Fruit fly (Drosophila melanogaster) whole organism, embryonic: Measurements from ENCODE around the gene Tasp1.
A peak's percentile ranks its signal among the peaks of the same experiment; 100 is the strongest.

Experiments
- Ada2b ChIP-seq: fragments of 200-800 bp; sonication (Bioruptor generic); IDR thresholded peaks from 2 replicates; pipeline ENCODE4 v1.3.6; 2022; ENCODE audit warnings: missing biosample characterization, missing genetic modification characterization
- Asciz ChIP-seq: fragments of 200-800 bp; sonication (Bioruptor generic); optimal IDR thresholded peaks from 2 replicates; lab custom pipeline; 2017; ENCODE audit warnings: missing biosample characterization, mild to moderate bottlenecking, missing genetic modification characterization, missing genetic modification reagents
- CG10209 ChIP-seq: fragments of 200-800 bp; sonication (Bioruptor generic); optimal IDR thresholded peaks from 3 replicates; lab custom pipeline; 2017; ENCODE audit warnings: missing biosample characterization, mild to moderate bottlenecking, missing genetic modification characterization, missing genetic modification reagents
- CG1024 ChIP-seq: fragments of 200-800 bp; sonication (Bioruptor generic); IDR thresholded peaks from 2 replicates; pipeline ENCODE4 v1.3.6; 2022; ENCODE audit warnings: missing biosample characterization, missing genetic modification characterization
- CG10654 ChIP-seq: fragments of 200-800 bp; sonication (Bioruptor generic); optimal IDR thresholded peaks from 2 replicates; lab custom pipeline; 2016; ENCODE audit warnings: missing biosample characterization, missing genetic modification characterization
- CG12104 ChIP-seq: fragments of 200-800 bp; sonication (Bioruptor generic); optimal IDR thresholded peaks from 3 replicates; lab custom pipeline; 2016; ENCODE audit warnings: missing biosample characterization, missing genetic modification characterization
- CG12236 ChIP-seq: fragments of 200-800 bp; sonication (Bioruptor generic); optimal IDR thresholded peaks from 2 replicates; lab custom pipeline; 2016; ENCODE audit warnings: missing biosample characterization, missing genetic modification characterization
- CG15514 ChIP-seq: fragments of 200-800 bp; sonication (Bioruptor generic); optimal IDR thresholded peaks from 3 replicates; lab custom pipeline; 2017; ENCODE audit warnings: missing biosample characterization, missing genetic modification characterization, mild to moderate bottlenecking, moderate library complexity, missing genetic modification reagents
- CG17829 ChIP-seq: fragments of 200-800 bp; optimal IDR thresholded peaks from 2 replicates; lab custom pipeline; 2019; ENCODE audit warnings: missing biosample characterization, mild to moderate bottlenecking, missing genetic modification characterization, moderate library complexity
- CG1792 ChIP-seq: fragments of 200-800 bp; sonication (Bioruptor generic); optimal IDR thresholded peaks from 2 replicates; lab custom pipeline; 2016; ENCODE audit warnings: missing biosample characterization, missing genetic modification characterization
- CG2889 ChIP-seq: fragments of 200-800 bp; sonication (Bioruptor generic); IDR thresholded peaks from 3 replicates; pipeline ENCODE4 v1.3.6; 2022; ENCODE audit warnings: missing biosample characterization, missing genetic modification characterization
- CG31441 ChIP-seq: fragments of 200-800 bp; sonication (Bioruptor generic); IDR thresholded peaks from 2 replicates; pipeline ENCODE4 v1.3.6; 2022; ENCODE audit warnings: missing biosample characterization, missing genetic modification characterization
- CG3995 ChIP-seq: fragments of 200-800 bp; sonication (Bioruptor generic); optimal IDR thresholded peaks from 3 replicates; lab custom pipeline; 2016; ENCODE audit warnings: missing biosample characterization, missing genetic modification characterization
- CG4282 ChIP-seq: fragments of 200-800 bp; sonication (Bioruptor generic); optimal IDR thresholded peaks from 2 replicates; lab custom pipeline; 2016; ENCODE audit warnings: missing biosample characterization, missing genetic modification characterization
- CG4730 ChIP-seq: fragments of 200-800 bp; sonication (Bioruptor generic); IDR thresholded peaks from 2 replicates; pipeline ENCODE4 v1.3.6; 2022; ENCODE audit warnings: missing biosample characterization, missing genetic modification characterization
- CG4854 ChIP-seq: fragments of 200-800 bp; sonication (Bioruptor generic); optimal IDR thresholded peaks from 2 replicates; lab custom pipeline; 2016; ENCODE audit warnings: missing biosample characterization, missing genetic modification characterization, inconsistent platforms
- CG5953 ChIP-seq: fragments of 200-800 bp; sonication (Bioruptor generic); IDR thresholded peaks from 2 replicates; pipeline ENCODE4 v1.3.6; 2022; ENCODE audit warnings: missing biosample characterization, missing genetic modification characterization
- CG6689 ChIP-seq: fragments of 200-800 bp; sonication (Bioruptor generic); IDR thresholded peaks from 2 replicates; pipeline ENCODE4 v1.3.6; 2022; ENCODE audit warnings: missing biosample characterization, missing genetic modification characterization
- CG7745 ChIP-seq: fragments of 200-800 bp; sonication (Bioruptor generic); optimal IDR thresholded peaks from 2 replicates; lab custom pipeline; 2018; ENCODE audit warnings: missing biosample characterization, mild to moderate bottlenecking, missing genetic modification characterization, moderate library complexity
- CG9876 ChIP-seq: fragments of 200-800 bp; sonication (Bioruptor generic); optimal IDR thresholded peaks from 2 replicates; lab custom pipeline; 2016; ENCODE audit warnings: missing biosample characterization, missing genetic modification characterization
- Dbx ChIP-seq: fragments of 200-800 bp; sonication (Bioruptor generic); IDR thresholded peaks from 3 replicates; pipeline ENCODE4 v1.3.6; 2022; ENCODE audit warnings: missing biosample characterization, missing genetic modification characterization
- Dek ChIP-seq: fragments of 200-800 bp; sonication (Bioruptor generic); optimal IDR thresholded peaks from 3 replicates; lab custom pipeline; 2019; ENCODE audit warnings: missing biosample characterization, mild to moderate bottlenecking, missing genetic modification characterization, moderate library complexity
- H15 ChIP-seq: fragments of 200-800 bp; sonication (Bioruptor generic); IDR thresholded peaks from 3 replicates; pipeline ENCODE4 v1.3.6; 2022; ENCODE audit warnings: missing biosample characterization, missing genetic modification characterization
- HHEX ChIP-seq: fragments of 200-800 bp; sonication (Bioruptor generic); optimal IDR thresholded peaks from 3 replicates; lab custom pipeline; 2017; ENCODE audit warnings: missing biosample characterization, mild to moderate bottlenecking, missing genetic modification characterization, missing genetic modification reagents
- HmgD ChIP-seq: fragments of 200-800 bp; sonication (Bioruptor generic); optimal IDR thresholded peaks from 3 replicates; lab custom pipeline; 2016; ENCODE audit warnings: missing biosample characterization, missing genetic modification characterization
- Hsf ChIP-seq: fragments of 200-800 bp; sonication (Bioruptor generic); optimal IDR thresholded peaks from 3 replicates; lab custom pipeline; 2016; ENCODE audit warnings: missing biosample characterization, missing genetic modification characterization
- MTF-1 ChIP-seq: fragments of 200-800 bp; sonication (Bioruptor generic); optimal IDR thresholded peaks from 2 replicates; lab custom pipeline; 2018; ENCODE audit warnings: missing biosample characterization, mild to moderate bottlenecking, missing genetic modification characterization, borderline replicate concordance
- Pdp1 ChIP-seq, 2 experiments: fragments of 200-800 bp; sonication (Bioruptor generic); optimal IDR thresholded peaks; 3 replicates each; lab custom pipeline; 2016; ENCODE audit warnings: missing biosample characterization in 2 of 2, missing genetic modification characterization in 2 of 2, mild to moderate bottlenecking in 1 of 2, moderate library complexity in 1 of 2
- ac ChIP-seq: fragments of 200-800 bp; sonication (Bioruptor generic); optimal IDR thresholded peaks from 3 replicates; lab custom pipeline; 2017; ENCODE audit warnings: missing biosample characterization, mild to moderate bottlenecking, missing genetic modification characterization
- ara ChIP-seq: fragments of 200-800 bp; sonication (Bioruptor generic); IDR thresholded peaks from 2 replicates; pipeline ENCODE4 v1.3.6; 2022; ENCODE audit warnings: missing biosample characterization, missing genetic modification characterization
- ash1 ChIP-seq: fragments of 200-800 bp; sonication (Bioruptor generic); optimal IDR thresholded peaks from 2 replicates; lab custom pipeline; 2018; ENCODE audit warnings: missing biosample characterization, mild to moderate bottlenecking, missing genetic modification characterization
- bigmax ChIP-seq: fragments of 200-800 bp; sonication (Bioruptor generic); optimal IDR thresholded peaks from 2 replicates; lab custom pipeline; 2018; ENCODE audit warnings: missing biosample characterization, mild to moderate bottlenecking, missing genetic modification characterization
- bowl ChIP-seq: fragments of 200-800 bp; sonication (Bioruptor generic); IDR thresholded peaks from 2 replicates; pipeline ENCODE4 v1.3.6; 2022; ENCODE audit warnings: missing biosample characterization, missing genetic modification characterization
- br ChIP-seq: fragments of >200 bp; optimal IDR thresholded peaks from 2 replicates; lab custom pipeline; 2017
- dysf ChIP-seq: fragments of 200-800 bp; sonication (Bioruptor generic); IDR thresholded peaks from 3 replicates; pipeline ENCODE4 v1.3.6; 2022; ENCODE audit warnings: missing biosample characterization, missing genetic modification characterization
- ewg ChIP-seq: fragments of 200-800 bp; sonication (Bioruptor generic); optimal IDR thresholded peaks from 3 replicates; lab custom pipeline; 2017; ENCODE audit warnings: mild to moderate bottlenecking, missing biosample characterization, missing genetic modification reagents, missing genetic modification characterization
- fru ChIP-seq: fragments of >200 bp; optimal IDR thresholded peaks from 2 replicates; lab custom pipeline; 2017
- gfzf ChIP-seq: fragments of 200-800 bp; sonication (Bioruptor generic); optimal IDR thresholded peaks from 2 replicates; lab custom pipeline; 2016; ENCODE audit warnings: missing biosample characterization, mild to moderate bottlenecking, missing genetic modification characterization, moderate library complexity
- grau ChIP-seq: fragments of 200-800 bp; optimal IDR thresholded peaks from 3 replicates; lab custom pipeline; 2019; ENCODE audit warnings: missing biosample characterization, mild to moderate bottlenecking, missing genetic modification characterization, moderate library complexity
- hbn ChIP-seq: fragments of 200-800 bp; sonication (Bioruptor generic); IDR thresholded peaks from 2 replicates; pipeline ENCODE4 v1.3.6; 2022; ENCODE audit warnings: missing biosample characterization, missing genetic modification characterization; ENCODE audit not compliant: partially characterized antibody
- inv ChIP-seq: fragments of 200-800 bp; sonication (Bioruptor generic); IDR thresholded peaks from 2 replicates; pipeline ENCODE4 v1.3.6; 2022; ENCODE audit warnings: missing biosample characterization, missing genetic modification characterization; ENCODE audit not compliant: partially characterized antibody
- ken ChIP-seq: fragments of 200-800 bp; sonication (Bioruptor generic); IDR thresholded peaks from 3 replicates; pipeline ENCODE4 v1.3.6; 2022; ENCODE audit warnings: missing biosample characterization, missing genetic modification characterization
- org-1 ChIP-seq: fragments of 200-800 bp; sonication (Bioruptor generic); optimal IDR thresholded peaks from 2 replicates; lab custom pipeline; 2017; ENCODE audit warnings: missing biosample characterization, missing genetic modification characterization
- peb ChIP-seq: fragments of 200-800 bp; sonication (Bioruptor generic); IDR thresholded peaks from 2 replicates; pipeline ENCODE4 v1.3.6; 2022; ENCODE audit warnings: missing biosample characterization, missing genetic modification characterization
- sisA ChIP-seq: fragments of 200-800 bp; sonication (Bioruptor generic); IDR thresholded peaks from 2 replicates; pipeline ENCODE4 v1.3.6; 2022; ENCODE audit warnings: missing biosample characterization, missing genetic modification characterization
- sob ChIP-seq: fragments of 200-800 bp; sonication (Bioruptor generic); IDR thresholded peaks from 2 replicates; pipeline ENCODE4 v1.3.6; 2022; ENCODE audit warnings: missing biosample characterization, missing genetic modification characterization
- stc ChIP-seq: fragments of 200-800 bp; sonication (Bioruptor generic); IDR thresholded peaks from 2 replicates; pipeline ENCODE4 v1.3.6; 2022; ENCODE audit warnings: missing biosample characterization, missing genetic modification characterization
- stwl ChIP-seq: fragments of 200-800 bp; sonication (Bioruptor generic); optimal IDR thresholded peaks from 3 replicates; lab custom pipeline; 2018; ENCODE audit warnings: missing biosample characterization, mild to moderate bottlenecking, missing genetic modification characterization, moderate library complexity
- tio ChIP-seq: fragments of 200-800 bp; sonication (Bioruptor generic); optimal IDR thresholded peaks from 2 replicates; lab custom pipeline; 2017; ENCODE audit warnings: missing biosample characterization, missing genetic modification characterization, inconsistent platforms
- ttk ChIP-seq: fragments of 200-800 bp; sonication (Bioruptor generic); IDR thresholded peaks from 2 replicates; pipeline ENCODE4 v2.1.2; 2022; ENCODE audit warnings: missing biosample characterization, missing genetic modification characterization
- tup ChIP-seq: fragments of 200-800 bp; sonication (Bioruptor generic); optimal IDR thresholded peaks from 2 replicates; lab custom pipeline; 2016; ENCODE audit warnings: missing biosample characterization, mild to moderate bottlenecking, missing genetic modification characterization, moderate library complexity

Gene Tasp1

DNA sequence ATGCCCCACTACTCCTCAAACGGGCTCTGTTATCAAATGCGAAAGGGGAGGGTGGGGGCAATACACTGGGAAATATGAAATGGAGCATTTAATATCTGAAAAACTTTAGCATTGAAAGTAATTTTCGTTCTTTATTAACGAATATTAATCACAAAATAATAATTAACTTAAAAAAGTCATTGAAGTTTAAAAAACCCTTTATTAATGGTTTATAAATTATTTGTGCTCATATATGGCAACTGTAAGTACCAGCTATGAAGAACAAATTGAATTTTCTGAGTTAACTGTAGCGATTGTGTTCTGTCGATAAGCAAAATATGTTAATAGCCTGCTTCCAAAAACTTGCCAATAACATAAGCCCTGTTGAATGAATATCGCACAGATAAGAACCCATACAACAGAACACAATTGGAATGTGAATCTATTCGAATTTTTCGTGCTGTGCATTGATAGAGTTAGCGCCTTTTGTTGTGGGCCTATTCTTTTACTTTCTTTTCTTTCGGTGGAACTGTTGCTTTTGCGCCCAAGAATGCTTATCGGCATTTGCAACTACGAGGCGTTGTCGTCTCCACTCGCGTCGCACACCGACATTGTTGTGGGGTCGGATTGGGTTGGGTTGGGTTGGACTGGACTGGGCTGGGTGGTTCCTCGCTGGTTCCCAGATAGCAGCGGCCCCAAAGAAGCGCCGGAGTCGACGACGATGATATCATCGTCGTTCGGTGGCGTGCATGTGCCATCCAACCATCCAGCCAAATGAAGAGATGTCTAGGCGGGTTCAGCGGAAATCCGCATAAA, 26.3 kb downstream of the Tasp1 start (continued):
- TF ChIP-seq Dek (tag; lab: Kevin White, UChicago) = no peak
- no peak for TF ChIP-seq ara (GFP tag; lab: Robert Waterston, UW)
- no peak for TF ChIP-seq CG4730 (GFP tag; lab: Robert Waterston, UW)
- TF ChIP-seq Pdp1 (GFP tag; optimal IDR thresholded peaks at IDR 0.05; lab: Kevin White, UChicago) = no peak
- no peak for TF ChIP-seq CG4282 (GFP tag; lab: Kevin White, UChicago)
- peak; percentile 46; the same call in 1 of the 3 replicates for TF ChIP-seq dysf (GFP tag; lab: Robert Waterston, UW)
- no peak for TF ChIP-seq ttk (GFP tag; lab: Robert Waterston, UW)
- TF ChIP-seq stwl (tag; lab: Kevin White, UChicago) = no peak
- 0 out of 3 replicates have a peak, but pooled peaks have one; percentile 33 for TF ChIP-seq ken (GFP tag; lab: Robert Waterston, UW)
- TF ChIP-seq H15 (GFP tag; lab: Robert Waterston, UW) = no peak
- TF ChIP-seq ash1 = no peak
- no peak for TF ChIP-seq hbn
- TF ChIP-seq Hsf (GFP tag; lab: Kevin White, UChicago) = peak; percentile 44
- TF ChIP-seq CG10654 (GFP tag; lab: Kevin White, UChicago) = peak; percentile 5
- TF ChIP-seq gfzf (GFP tag; lab: Kevin White, UChicago) = no peak
- TF ChIP-seq CG3995 (GFP tag; lab: Kevin White, UChicago) = no peak
- TF ChIP-seq CG9876 (GFP tag; lab: Kevin White, UChicago) = no peak
- TF ChIP-seq Dbx (GFP tag; lab: Robert Waterston, UW) = no peak
- TF ChIP-seq sisA (GFP tag; lab: Robert Waterston, UW) = peak; percentile 20; the same call in 1 of the 2 replicates
- TF ChIP-seq CG1024 (GFP tag; lab: Robert Waterston, UW) = no peak
- no peak for TF ChIP-seq inv (GFP tag; lab: Robert Waterston, UW)
- no peak for TF ChIP-seq CG5953 (GFP tag; lab: Robert Waterston, UW)
- no peak for TF ChIP-seq br (lab: Kevin White, UChicago)
- peak; percentile 53 for TF ChIP-seq CG10209 (GFP tag; lab: Kevin White, UChicago)
- TF ChIP-seq fru (lab: Kevin White, UChicago) = no peak
- no peak; the same call in 1 of the 2 replicates for TF ChIP-seq CG31441
- TF ChIP-seq ewg (GFP tag; lab: Kevin White, UChicago) = no peak
- TF ChIP-seq MTF-1 (GFP tag; lab: Kevin White, UChicago) = no peak
- TF ChIP-seq CG17829 = peak; percentile 53
- TF ChIP-seq tio (GFP tag; lab: Kevin White, UChicago) = peak; percentile 65
- TF ChIP-seq HmgD (GFP tag; lab: Kevin White, UChicago) = no peak
- no peak for TF ChIP-seq CG4854 (GFP tag; lab: Kevin White, UChicago)
- TF ChIP-seq Asciz (GFP tag; lab: Kevin White, UChicago) = no peak
- TF ChIP-seq tup = no peak
- no peak for TF ChIP-seq CG12236 (GFP tag; lab: Kevin White, UChicago)
- peak; percentile 81 for TF ChIP-seq grau
- TF ChIP-seq stc (GFP tag; lab: Robert Waterston, UW) = no peak
- TF ChIP-seq bigmax (GFP tag; lab: Kevin White, UChicago) = no peak
- no peak for TF ChIP-seq peb
- no peak; the same call in 1 of the 2 replicates for TF ChIP-seq sob (GFP tag; lab: Robert Waterston, UW)
- no peak for TF ChIP-seq CG2889 (GFP tag; lab: Robert Waterston, UW)
- no peak for TF ChIP-seq ac (GFP tag; lab: Kevin White, UChicago)
- TF ChIP-seq CG15514 = no peak
- no peak for TF ChIP-seq CG1792
- TF ChIP-seq HHEX = peak; percentile 27
- TF ChIP-seq CG6689 (GFP tag; lab: Robert Waterston, UW) = peak; percentile 53; the same call in 1 of the 2 replicates
- peak; percentile 15 for TF ChIP-seq CG12104 (GFP tag; lab: Kevin White, UChicago)
- TF ChIP-seq Ada2b (GFP tag; lab: Robert Waterston, UW) = no peak
- TF ChIP-seq CG7745 (tag; lab: Kevin White, UChicago) = no peak
- TF ChIP-seq org-1 = peak; percentile 49
- no peak for TF ChIP-seq bowl (GFP tag; lab: Robert Waterston, UW)
